Fruit fly (Drosophila melanogaster) ovary, adult (tissue): ENCODE data around the gene Sodh1.

Experiments used
- CG17801 ChIP-seq: fragments of 200-800 bp; optimal IDR thresholded peaks from 2 replicates; lab custom pipeline; 2019; ENCODE audit warnings: missing biosample characterization, mild to moderate bottlenecking, missing genetic modification characterization, moderate library complexity; ENCODE audit not compliant: partially characterized antibody

Gene Sodh1

DNA sequence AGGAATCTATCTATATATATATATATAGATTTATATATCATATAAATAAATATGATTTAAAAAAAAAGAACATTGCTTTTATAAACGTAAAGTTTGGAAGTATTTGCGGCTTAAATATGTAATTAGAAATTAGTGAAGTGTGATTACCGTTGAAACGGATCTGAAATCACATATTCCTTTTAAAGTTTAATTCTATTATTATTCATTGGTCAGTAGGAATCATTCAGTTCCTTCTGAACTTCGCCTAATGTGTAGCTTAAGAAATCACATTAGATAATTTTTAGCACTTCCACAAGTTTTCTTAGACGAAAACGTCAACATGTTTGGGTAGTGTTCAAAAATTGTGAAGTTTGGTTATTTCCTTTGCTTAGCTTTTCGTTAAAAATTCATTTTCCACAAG lies 8.3 kb downstream of the Sodh1 start, which contains the start of gene djl:
Gene djl, plus strand, starts transcription at position 301 of the 400 bp plus-strand sequence.
- no peak for TF ChIP-seq CG17801 (GFP tag; lab: Kevin White, UChicago)

DNA sequence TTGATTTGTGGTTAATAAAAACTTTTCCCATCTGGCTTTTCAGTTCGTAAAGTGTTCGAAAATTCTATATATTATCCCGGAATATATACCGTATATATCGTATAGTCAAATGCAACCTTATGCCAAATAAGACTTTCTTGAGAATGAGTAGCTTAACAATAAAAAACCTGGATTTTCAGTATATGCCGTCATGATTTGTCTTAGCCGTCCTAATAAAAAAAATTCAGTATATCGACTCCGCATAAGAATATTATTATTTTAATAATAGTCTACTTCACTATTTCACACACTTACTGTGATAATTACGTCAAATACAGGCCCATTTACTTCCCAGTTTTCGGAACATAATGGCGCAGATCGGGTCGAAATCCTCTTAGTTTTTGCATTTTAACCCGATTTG lies 9.7 kb downstream of the Sodh1 start, which contains the start of gene Mst84B:
Gene Mst84B, plus strand, starts transcription at position 301 of the 400 bp plus-strand sequence.
- TF ChIP-seq CG17801 (GFP tag; lab: Kevin White, UChicago), result no peak

- TF ChIP-seq CG17801 (GFP tag; lab: Kevin White, UChicago), result no peak
These were observed 14.1 kb downstream of the Sodh1 start for dm6 chr3R:7066267-7066666.

DNA sequence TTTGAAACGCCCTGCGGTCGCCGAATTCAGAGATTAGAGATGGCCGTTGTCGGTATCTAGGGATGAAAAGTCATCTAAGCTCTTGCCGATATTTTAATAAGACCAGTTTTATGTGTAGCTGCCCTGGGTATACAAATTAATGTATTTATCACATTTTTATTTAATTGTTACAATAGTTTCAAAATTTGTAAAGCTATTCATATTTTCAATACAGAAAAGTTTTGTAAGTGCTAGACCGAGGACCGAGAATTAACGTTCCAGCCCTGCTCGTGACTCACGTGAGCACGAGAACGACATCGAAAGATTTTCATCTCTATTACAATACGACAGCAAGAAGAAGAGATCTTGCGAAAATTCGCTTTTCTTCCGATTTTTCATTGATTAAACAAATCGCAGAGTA lies 15.0 kb downstream of the Sodh1 start, which contains the start of the genes CG1105 and CG1965:
Gene CG1105, minus strand, starts transcription at position 45 of the 400 bp plus-strand sequence.
Gene CG1965, plus strand, starts transcription at position 310 of the 400 bp plus-strand sequence.
- TF ChIP-seq CG17801 (GFP tag; lab: Kevin White, UChicago), result peak; percentile 87

DNA sequence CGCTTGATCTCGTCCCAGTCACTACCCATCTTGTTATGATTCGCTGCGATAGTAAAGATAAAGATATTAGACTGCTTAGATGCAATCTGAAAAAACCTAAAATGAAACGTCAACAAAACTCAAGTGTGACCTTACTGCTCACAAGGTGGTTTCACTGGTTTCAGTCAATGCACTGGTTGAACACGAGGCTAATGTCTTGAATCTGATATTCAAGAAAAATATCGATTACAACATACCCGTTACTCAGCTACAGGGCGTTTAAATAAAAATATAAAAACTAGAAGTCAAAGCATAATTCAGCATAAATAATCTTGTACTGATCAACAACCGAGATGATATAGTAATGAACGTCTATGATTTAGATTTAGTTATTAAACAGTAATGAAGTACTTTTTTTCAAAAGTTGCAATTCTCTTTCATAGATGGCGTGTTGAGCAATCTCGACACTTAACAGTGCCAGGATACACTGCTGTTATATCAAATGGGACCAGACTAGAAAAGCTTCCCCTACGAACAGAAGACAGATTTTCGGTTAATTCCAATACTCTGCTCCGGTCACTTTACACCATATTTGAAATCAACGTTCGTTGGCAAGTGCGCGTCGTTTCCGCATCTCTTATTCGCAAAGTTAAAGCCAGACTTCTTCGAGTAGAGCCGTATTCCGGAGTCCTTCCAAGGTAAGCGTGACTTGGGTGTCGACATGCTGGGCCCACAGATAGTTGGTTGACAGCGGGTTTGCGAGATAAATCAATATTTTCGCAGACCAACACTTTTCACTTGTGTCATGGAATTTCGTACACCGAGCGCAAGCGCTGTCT lies 22.4 kb downstream of the Sodh1 start, which contains the start of the genes Ufl1 and CG1943:
Gene Ufl1, minus strand, starts transcription at position 156 of the 818 bp plus-strand sequence.
Gene CG1943, plus strand, starts transcription at position 563 of the 818 bp plus-strand sequence.
- peak; percentile 41 for TF ChIP-seq CG17801 (GFP tag; lab: Kevin White, UChicago)

- TF ChIP-seq CG17801 (GFP tag; lab: Kevin White, UChicago), result no peak
These were observed 22.9 kb downstream of the Sodh1 start for dm6 chr3R:7075115-7075425.

DNA sequence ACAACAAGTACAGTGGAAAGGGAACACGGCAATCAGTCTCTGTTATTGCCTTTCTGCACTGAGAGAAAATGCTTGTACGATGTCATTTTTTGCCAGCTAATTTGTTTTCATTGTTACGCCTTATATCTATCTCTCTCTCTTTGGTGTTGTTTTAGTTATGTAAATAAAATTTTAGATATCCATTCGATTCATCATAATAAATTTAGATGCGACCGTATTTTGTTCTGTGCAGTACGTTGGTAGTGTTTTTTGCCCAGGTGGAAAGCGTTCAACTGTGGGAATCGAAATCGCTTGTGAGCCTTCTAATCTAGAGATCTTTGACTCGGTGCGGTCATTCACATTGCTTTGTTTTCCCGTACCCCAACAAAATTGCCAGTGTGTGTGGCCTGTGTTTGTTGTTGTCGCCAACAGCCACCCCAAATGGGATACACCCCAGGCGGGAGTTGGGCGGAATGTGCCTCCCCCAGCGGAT lies 23.6 kb downstream of the Sodh1 start:
- TF ChIP-seq CG17801 (GFP tag; lab: Kevin White, UChicago), result peak; percentile 89

dm6 chr3R:7076293-7076981 lies 24.3 kb downstream of the Sodh1 start:
- peak; percentile 94 for TF ChIP-seq CG17801 (GFP tag; lab: Kevin White, UChicago)

dm6 chr3R:7079718-7080117 lies 27.6 kb downstream of the Sodh1 start:
- TF ChIP-seq CG17801 (GFP tag; lab: Kevin White, UChicago), result no peak

DNA sequence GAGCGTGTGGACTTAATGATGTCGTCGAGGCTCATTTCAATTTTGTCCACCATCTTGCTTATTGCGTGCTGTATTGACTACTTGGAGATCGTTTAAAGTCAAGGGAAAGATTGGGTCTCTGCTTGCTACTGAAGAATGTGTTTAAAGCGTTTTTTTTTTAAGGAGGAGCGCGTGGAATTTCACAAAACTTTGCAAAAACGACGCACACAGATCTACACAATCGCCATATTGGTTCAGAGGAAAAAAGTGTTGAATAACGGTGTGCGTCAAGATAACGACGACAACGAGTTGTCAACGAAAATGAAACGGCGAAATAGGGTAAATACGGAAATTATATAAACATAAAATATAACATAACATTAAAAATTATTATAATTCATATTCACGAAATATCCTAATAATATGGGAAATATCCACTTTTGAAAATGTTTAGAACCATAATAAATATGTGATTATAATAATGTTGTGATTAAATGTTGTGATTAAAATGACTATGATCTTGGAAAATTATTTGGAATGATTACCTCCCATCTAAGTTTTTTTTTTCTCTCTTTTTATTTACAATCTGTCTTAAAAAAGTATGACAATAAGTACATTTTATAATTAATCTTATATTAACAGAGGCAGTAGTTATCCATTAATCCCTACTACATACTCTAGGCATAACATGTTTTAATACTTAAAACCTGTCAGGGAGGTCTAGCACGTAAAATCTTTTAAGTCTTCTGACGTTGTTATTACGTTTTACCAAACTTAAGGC lies 28.2 kb downstream of the Sodh1 start, which contains the start of gene Ref1:
Gene Ref1, minus strand, starts transcription at position 231 of the 760 bp plus-strand sequence.
- TF ChIP-seq CG17801 (GFP tag; lab: Kevin White, UChicago), result no peak

- TF ChIP-seq CG17801 (GFP tag; lab: Kevin White, UChicago), result peak; percentile 80
These were observed 29.8 kb downstream of the Sodh1 start, which contains the start of gene Dpck for dm6 chr3R:7081972-7082371. Gene Dpck (plus strand): TSS chr3R:7082182.

DNA sequence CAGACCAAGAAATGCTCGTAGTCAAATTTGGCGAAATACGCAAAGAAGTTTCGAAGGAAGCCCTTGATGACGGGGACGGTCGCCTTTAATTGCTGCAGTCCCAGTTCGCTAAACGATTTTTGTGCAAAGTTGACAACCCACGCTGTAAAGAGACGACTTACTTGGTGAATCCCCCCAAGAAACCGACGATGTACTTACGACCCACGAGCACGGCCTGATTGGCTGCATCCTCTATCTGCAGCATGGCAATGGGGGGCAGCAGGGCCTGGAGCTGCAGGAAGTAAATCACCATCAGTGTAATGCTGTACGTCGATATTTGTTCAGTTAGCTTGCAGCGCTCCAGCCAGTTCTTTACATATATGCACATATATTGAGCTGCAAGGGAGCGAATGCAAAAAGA lies 31.6 kb downstream of the Sodh1 start:
- TF ChIP-seq CG17801 (GFP tag; lab: Kevin White, UChicago), result no peak

- TF ChIP-seq CG17801 (GFP tag; lab: Kevin White, UChicago), result no peak
These were observed 33.3 kb downstream of the Sodh1 start for dm6 chr3R:7085455-7085854.

DNA sequence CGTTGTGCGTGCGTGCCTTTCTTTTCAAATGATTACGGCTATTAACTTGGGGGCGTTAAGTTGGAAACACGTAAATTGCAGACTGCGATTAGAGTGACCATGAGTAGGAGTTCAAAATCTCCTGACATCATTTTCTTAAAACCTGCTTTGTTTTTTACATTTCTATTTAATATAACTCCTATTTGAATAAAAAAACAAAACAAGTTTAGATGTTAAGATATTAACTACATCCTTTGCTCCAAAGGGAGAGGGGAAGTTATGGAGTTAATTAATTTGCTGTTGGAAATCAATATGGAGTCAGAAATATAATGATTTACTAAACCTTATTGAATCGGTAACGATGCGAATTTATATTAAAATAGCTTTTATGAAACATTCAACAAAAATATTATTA lies 33.8 kb downstream of the Sodh1 start, which contains the start of gene Tailor:
Gene Tailor, minus strand, starts transcription at position 101 of the 394 bp plus-strand sequence.
- no peak for TF ChIP-seq CG17801 (GFP tag; lab: Kevin White, UChicago)
